Fruit fly (Drosophila melanogaster) whole organism, wandering third instar larva: ENCODE measurements around the gene CG6865.
A peak's percentile ranks its signal among the peaks of the same experiment; 100 is the strongest.

Experiments used
- Abd-B ChIP-seq: fragments of >200 bp; optimal IDR thresholded peaks from 2 replicates; lab custom pipeline; 2017; ENCODE audit warnings: missing biosample characterization, missing genetic modification characterization
- CG32264 ChIP-seq: fragments of 200-800 bp; sonication (Bioruptor generic); optimal IDR thresholded peaks from 2 replicates; lab custom pipeline; 2016; ENCODE audit warnings: missing biosample characterization, missing genetic modification characterization
- CG9705 ChIP-seq: fragments of 200-800 bp; sonication (Bioruptor generic); optimal IDR thresholded peaks from 2 replicates; lab custom pipeline; 2018; ENCODE audit warnings: missing biosample characterization, mild to moderate bottlenecking, missing genetic modification characterization
- CrebA ChIP-seq: fragments of 200-800 bp; sonication (Bioruptor generic); optimal IDR thresholded peaks from 2 replicates; lab custom pipeline; 2016; ENCODE audit warnings: missing biosample characterization, mild to moderate bottlenecking, missing genetic modification characterization, borderline replicate concordance
- Dfd ChIP-seq: fragments of >200 bp; optimal IDR thresholded peaks from 2 replicates; lab custom pipeline; 2017; ENCODE audit warnings: missing biosample characterization, missing genetic modification characterization
- Dif ChIP-seq: fragments of 200-275, 200-300 bp; sonication (Bioruptor generic); optimal IDR thresholded peaks from 2 replicates; lab custom pipeline; 2018; ENCODE audit warnings: missing biosample characterization, missing genetic modification characterization; ENCODE audit not compliant: partially characterized antibody
- GATAd ChIP-seq: sonication (Bioruptor generic); optimal IDR thresholded peaks from 2 replicates; lab custom pipeline; 2016; ENCODE audit warnings: missing biosample characterization, missing genetic modification characterization
- HLH106 ChIP-seq: fragments of 200-800 bp; optimal IDR thresholded peaks from 3 replicates; lab custom pipeline; 2019; ENCODE audit warnings: missing biosample characterization, mild to moderate bottlenecking, missing genetic modification characterization, moderate library complexity
- Hnf4 ChIP-seq: fragments of 200-800 bp; sonication (Bioruptor generic); optimal IDR thresholded peaks from 2 replicates; lab custom pipeline; 2016; ENCODE audit warnings: missing biosample characterization, mild to moderate bottlenecking, missing genetic modification characterization
- Hr78 ChIP-seq: fragments of >200 bp; optimal IDR thresholded peaks from 2 replicates; lab custom pipeline; 2017; ENCODE audit warnings: missing biosample characterization, missing genetic modification characterization
- Hr83 ChIP-seq: fragments of 200-300 bp; sonication (Bioruptor generic); optimal IDR thresholded peaks from 2 replicates; lab custom pipeline; 2016; ENCODE audit warnings: missing biosample characterization, mild to moderate bottlenecking, missing genetic modification characterization, moderate library complexity; ENCODE audit not compliant: poor library complexity, severe bottlenecking
- Jra ChIP-seq: sonication (Bioruptor generic); optimal IDR thresholded peaks from 2 replicates; lab custom pipeline; 2016; ENCODE audit warnings: missing biosample characterization, missing genetic modification characterization
- Mio ChIP-seq: sonication (Bioruptor generic); optimal IDR thresholded peaks from 2 replicates; lab custom pipeline; 2016; ENCODE audit warnings: missing biosample characterization, missing genetic modification characterization
- Myc ChIP-seq: fragments of >200 bp; optimal IDR thresholded peaks from 2 replicates; lab custom pipeline; 2017
- N ChIP-seq: fragments of >200 bp; optimal IDR thresholded peaks from 2 replicates; lab custom pipeline; 2018; ENCODE audit warnings: missing biosample characterization, missing external identifiers, missing genetic modification characterization
- OdsH ChIP-seq: fragments of 200-800 bp; sonication (Bioruptor generic); optimal IDR thresholded peaks from 2 replicates; lab custom pipeline; 2016; ENCODE audit warnings: missing biosample characterization, mild to moderate bottlenecking, missing genetic modification characterization
- Rel ChIP-seq, 2 experiments: fragments of 200-800 bp; sonication (Bioruptor generic) in 1 of 2; optimal IDR thresholded peaks; 2 replicates in 1 of 2; 3 replicates in 1 of 2; lab custom pipeline; 2016 to 2019; ENCODE audit warnings: mild to moderate bottlenecking in 2 of 2, missing biosample characterization in 2 of 2, missing genetic modification characterization in 2 of 2, moderate library complexity in 1 of 2
- Sp1 ChIP-seq: fragments of 200-800 bp; sonication (Bioruptor generic); optimal IDR thresholded peaks from 3 replicates; lab custom pipeline; 2019; ENCODE audit warnings: missing biosample characterization, mild to moderate bottlenecking, missing genetic modification characterization, moderate library complexity
- Vsx2 ChIP-seq: fragments of 200-300, 225-300 bp; sonication (Bioruptor generic); optimal IDR thresholded peaks from 2 replicates; lab custom pipeline; 2018; ENCODE audit warnings: missing biosample characterization, missing genetic modification characterization; ENCODE audit not compliant: partially characterized antibody
- br ChIP-seq: fragments of 200-800 bp; sonication (Bioruptor generic); optimal IDR thresholded peaks from 2 replicates; lab custom pipeline; 2016; ENCODE audit warnings: missing biosample characterization, missing genetic modification characterization
- brk ChIP-seq: fragments of 200-800 bp; sonication (Bioruptor generic); optimal IDR thresholded peaks from 2 replicates; lab custom pipeline; 2016; ENCODE audit warnings: missing biosample characterization, mild to moderate bottlenecking, missing genetic modification characterization
- dl ChIP-seq, 2 experiments: fragments of 175-275, 200-275 bp in 1 of 2; fragments of 200-275 bp in 1 of 2; sonication (Bioruptor generic); optimal IDR thresholded peaks; lab custom pipeline; 2018; ENCODE audit warnings: mild to moderate bottlenecking in 2 of 2, missing biosample characterization in 2 of 2, missing genetic modification characterization in 2 of 2, moderate library complexity in 2 of 2; ENCODE audit not compliant: partially characterized antibody in 2 of 2, insufficient read depth in 1 of 2
- dmrt93B ChIP-seq: fragments of 200-800 bp; sonication (Bioruptor generic); optimal IDR thresholded peaks from 2 replicates; lab custom pipeline; 2018; ENCODE audit warnings: missing biosample characterization, mild to moderate bottlenecking, missing genetic modification characterization
- dsf ChIP-seq: sonication (Bioruptor generic); optimal IDR thresholded peaks from 2 replicates; lab custom pipeline; 2016; ENCODE audit warnings: missing biosample characterization, missing genetic modification characterization, borderline replicate concordance
- ey ChIP-seq: fragments of 200-800 bp; sonication (Bioruptor generic); optimal IDR thresholded peaks from 2 replicates; lab custom pipeline; 2016; ENCODE audit warnings: missing biosample characterization, missing genetic modification characterization
- foxo ChIP-seq, 2 experiments: fragments of 200-800 bp; sonication (Bioruptor generic); optimal IDR thresholded peaks; 2 replicates in 1 of 2; 3 replicates in 1 of 2; lab custom pipeline; 2016 to 2017; ENCODE audit warnings: missing biosample characterization in 2 of 2, missing genetic modification characterization in 2 of 2
- fru ChIP-seq: fragments of 200-800 bp; sonication (Bioruptor generic); optimal IDR thresholded peaks from 3 replicates; lab custom pipeline; 2016; ENCODE audit warnings: missing biosample characterization, mild to moderate bottlenecking, missing genetic modification characterization
- h ChIP-seq: fragments of 200-800 bp; sonication (Bioruptor generic); optimal IDR thresholded peaks from 3 replicates; lab custom pipeline; 2016; ENCODE audit warnings: missing biosample characterization, mild to moderate bottlenecking, missing genetic modification characterization
- jim ChIP-seq: fragments of 175-275, 200-325 bp; sonication (Bioruptor generic); optimal IDR thresholded peaks from 2 replicates; lab custom pipeline; 2016; ENCODE audit warnings: missing biosample characterization, mild to moderate bottlenecking, missing genetic modification characterization
- lola ChIP-seq: fragments of >200 bp; optimal IDR thresholded peaks from 2 replicates; lab custom pipeline; 2017; ENCODE audit warnings: missing biosample characterization, missing genetic modification characterization
- pan ChIP-seq: fragments of >200 bp; optimal IDR thresholded peaks from 2 replicates; lab custom pipeline; 2017
- psq ChIP-seq: fragments of 200-800 bp; sonication (Bioruptor generic); optimal IDR thresholded peaks from 3 replicates; lab custom pipeline; 2017; ENCODE audit warnings: missing biosample characterization, mild to moderate bottlenecking, missing genetic modification characterization, moderate library complexity
- rgr ChIP-seq: fragments of 200-800 bp; sonication (Bioruptor generic); optimal IDR thresholded peaks from 3 replicates; lab custom pipeline; 2016; ENCODE audit warnings: missing biosample characterization, mild to moderate bottlenecking, missing genetic modification characterization
- sage ChIP-seq: fragments of 200-800 bp; sonication (Bioruptor generic); optimal IDR thresholded peaks from 2 replicates; lab custom pipeline; 2016; ENCODE audit warnings: missing biosample characterization, mild to moderate bottlenecking, missing genetic modification characterization
- sv ChIP-seq: fragments of 200-800 bp; sonication (Bioruptor generic); optimal IDR thresholded peaks from 3 replicates; lab custom pipeline; 2016; ENCODE audit warnings: missing biosample characterization, missing genetic modification characterization
- tai ChIP-seq: sonication (Bioruptor generic); optimal IDR thresholded peaks from 2 replicates; lab custom pipeline; 2016; ENCODE audit warnings: missing biosample characterization, missing genetic modification characterization
- usp ChIP-seq: fragments of >200 bp; optimal IDR thresholded peaks from 2 replicates; lab custom pipeline; 2017; ENCODE audit warnings: missing biosample characterization, missing genetic modification characterization
- woc ChIP-seq: sonication (Bioruptor generic); optimal IDR thresholded peaks from 2 replicates; lab custom pipeline; 2016; ENCODE audit warnings: missing biosample characterization, mild to moderate bottlenecking, missing genetic modification characterization

CG6865 gene

DNA sequence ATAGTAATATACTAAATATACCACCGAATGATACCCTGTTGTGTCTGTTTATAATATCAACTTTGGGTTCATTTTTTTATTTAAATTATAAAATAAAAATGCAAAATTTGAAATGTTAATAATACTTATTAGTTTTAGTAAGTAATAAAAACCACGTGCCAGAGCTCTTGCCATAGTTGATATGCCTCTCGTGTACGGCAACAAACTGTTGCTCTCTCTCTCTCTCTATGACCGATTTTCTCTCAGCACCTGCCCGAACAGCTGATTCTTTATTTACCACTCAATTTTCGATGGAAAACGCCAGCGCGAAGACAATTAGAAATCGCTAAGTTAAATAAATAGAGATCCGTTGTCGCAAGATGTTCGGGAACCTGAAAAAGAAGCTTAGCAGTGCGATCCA lies 4.1 kb downstream of the CG6865 start, which contains the start of gene Dysb:
Gene Dysb (plus strand): TSS at position 251 of the 400 bp plus-strand sequence.
- peak; percentile 78 for TF ChIP-seq HLH106 (tag; lab: Kevin White, UChicago)
- TF ChIP-seq foxo (GFP tag; optimal IDR thresholded peaks at IDR 0.05; lab: Kevin White, UChicago), result peak in 1 of 2 experiments; percentile 84
- TF ChIP-seq dmrt93B (GFP tag; lab: Kevin White, UChicago), result peak; percentile 28
- no peak for TF ChIP-seq jim
- TF ChIP-seq br (GFP tag; lab: Kevin White, UChicago), result peak; percentile 58
- peak; percentile 78 for TF ChIP-seq Sp1
- peak; percentile 79 for TF ChIP-seq brk (GFP tag; lab: Kevin White, UChicago)
- TF ChIP-seq tai, result no peak
- peak; percentile 37 for TF ChIP-seq dsf (GFP tag; lab: Kevin White, UChicago)
- TF ChIP-seq Myc (lab: Kevin White, UChicago), result no peak
- peak; percentile 59 for TF ChIP-seq ey
- peak; percentile 67 for TF ChIP-seq CG9705
- TF ChIP-seq Vsx2 (GFP tag; lab: Kevin White, UChicago), result no peak
- TF ChIP-seq sv (GFP tag; lab: Kevin White, UChicago), result peak; percentile 73
- no peak for TF ChIP-seq usp (GFP tag; lab: Kevin White, UChicago)
- no peak for TF ChIP-seq CrebA (GFP tag; lab: Kevin White, UChicago)
- no peak for TF ChIP-seq N
- TF ChIP-seq rgr (GFP tag; lab: Kevin White, UChicago), result peak; percentile 83
- TF ChIP-seq woc (GFP tag; lab: Kevin White, UChicago), result peak; percentile 73
- TF ChIP-seq h (GFP tag; lab: Kevin White, UChicago), result peak; percentile 72
- peak; percentile 70 for TF ChIP-seq fru
- TF ChIP-seq Hr78 (GFP tag; lab: Kevin White, UChicago), result no peak
- no peak for TF ChIP-seq dl (GFP tag; optimal IDR thresholded peaks at IDR 0.05; lab: Kevin White, UChicago; ENCODE audit: insufficient read depth in 1 of 2, partially characterized antibody in 2 of 2)
- no peak for TF ChIP-seq GATAd (GFP tag; lab: Kevin White, UChicago)
- peak; percentile 82 for TF ChIP-seq Hnf4 (GFP tag; lab: Kevin White, UChicago)
- peak; percentile 84 for TF ChIP-seq Hr83 (GFP tag; lab: Kevin White, UChicago)
- TF ChIP-seq Dfd (GFP tag; lab: Kevin White, UChicago), result no peak
- no peak for TF ChIP-seq Abd-B (GFP tag; lab: Kevin White, UChicago)
- no peak for TF ChIP-seq Mio
- TF ChIP-seq pan, result no peak
- TF ChIP-seq lola (GFP tag; lab: Kevin White, UChicago), result no peak
- TF ChIP-seq Rel (GFP tag; optimal IDR thresholded peaks at IDR 0.05; lab: Kevin White, UChicago), result no peak
- TF ChIP-seq Rel (tag; optimal IDR thresholded peaks at IDR 0.05; lab: Kevin White, UChicago), result peak; percentile 50
- TF ChIP-seq sage (GFP tag; lab: Kevin White, UChicago), result no peak
- peak; percentile 48 for TF ChIP-seq Jra (GFP tag; lab: Kevin White, UChicago)
- peak; percentile 76 for TF ChIP-seq psq (GFP tag; lab: Kevin White, UChicago)
- TF ChIP-seq OdsH, result peak; percentile 78
- peak; percentile 54 for TF ChIP-seq Dif (GFP tag; lab: Kevin White, UChicago)
- TF ChIP-seq CG32264 (GFP tag; lab: Kevin White, UChicago), result no peak

DNA sequence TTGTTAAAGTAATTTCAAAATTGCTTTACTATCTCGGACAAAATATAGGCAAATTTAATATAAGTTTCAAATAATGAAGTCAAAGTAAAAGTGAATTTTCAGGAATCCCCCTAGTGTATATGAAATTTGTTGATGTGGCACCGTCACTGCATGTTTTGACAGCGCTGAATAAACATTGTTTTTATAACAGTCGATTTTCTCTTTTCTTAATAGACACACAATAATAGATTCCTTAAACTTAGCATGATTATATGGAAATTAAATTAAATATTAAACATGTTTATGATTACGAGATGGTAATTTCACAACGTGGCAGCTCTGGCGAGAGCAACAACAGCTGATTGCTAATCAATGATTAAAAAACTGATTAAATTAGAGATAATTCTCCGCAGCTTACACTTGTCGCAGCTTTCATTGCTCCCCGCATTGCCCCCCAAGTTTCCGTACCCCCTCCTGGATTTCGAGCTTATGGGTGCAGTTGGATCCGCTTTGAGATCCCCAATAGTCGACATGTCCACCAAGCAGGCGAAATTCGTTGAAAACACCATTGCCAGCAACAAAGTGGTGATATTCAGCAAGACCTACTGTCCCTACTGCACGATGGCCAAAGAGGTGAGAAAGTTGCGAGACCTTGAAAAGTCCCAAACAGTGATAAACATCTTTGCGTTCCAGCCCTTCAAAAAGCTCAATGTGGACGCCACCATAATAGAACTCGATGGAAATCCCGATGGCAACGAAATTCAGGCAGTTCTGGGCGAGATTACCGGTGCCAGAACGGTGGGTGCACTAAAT lies 5.8 kb downstream of the CG6865 start, which contains the start of gene Grx1:
Gene Grx1 (plus strand): TSS at position 196 of the 792 bp plus-strand sequence.
- TF ChIP-seq h (GFP tag; lab: Kevin White, UChicago) (peak; percentile 60), dmrt93B (GFP tag; lab: Kevin White, UChicago) (no peak), Hr83 (GFP tag; lab: Kevin White, UChicago) (no peak), CrebA (GFP tag; lab: Kevin White, UChicago) (no peak), Mio (no peak), HLH106 (tag; lab: Kevin White, UChicago) (peak; percentile 56), Sp1 (peak; percentile 43), Myc (lab: Kevin White, UChicago) (no peak), Abd-B (GFP tag; lab: Kevin White, UChicago) (no peak), dsf (GFP tag; lab: Kevin White, UChicago) (peak; percentile 39), Vsx2 (GFP tag; lab: Kevin White, UChicago) (no peak), CG9705 (peak; percentile 24), psq (GFP tag; lab: Kevin White, UChicago) (peak; percentile 27), lola (GFP tag; lab: Kevin White, UChicago) (no peak), brk (GFP tag; lab: Kevin White, UChicago) (peak; percentile 79), rgr (GFP tag; lab: Kevin White, UChicago) (peak; percentile 63), Hnf4 (GFP tag; lab: Kevin White, UChicago) (peak; percentile 66), fru (peak; percentile 49), Jra (GFP tag; lab: Kevin White, UChicago) (peak; percentile 63), N (no peak), usp (GFP tag; lab: Kevin White, UChicago) (no peak), Dif (GFP tag; lab: Kevin White, UChicago) (no peak), Dfd (GFP tag; lab: Kevin White, UChicago) (no peak), OdsH (peak; percentile 55), tai (no peak), Rel (GFP tag; optimal IDR thresholded peaks at IDR 0.05; lab: Kevin White, UChicago) (no peak), Rel (tag; optimal IDR thresholded peaks at IDR 0.05; lab: Kevin White, UChicago) (peak; percentile 91), GATAd (GFP tag; lab: Kevin White, UChicago) (peak; percentile 58), jim (no peak), sv (GFP tag; lab: Kevin White, UChicago) (peak; percentile 68), pan (no peak), dl (GFP tag; optimal IDR thresholded peaks at IDR 0.05; lab: Kevin White, UChicago; ENCODE audit: insufficient read depth in 1 of 2, partially characterized antibody in 2 of 2) (no peak), Hr78 (GFP tag; lab: Kevin White, UChicago) (no peak), sage (GFP tag; lab: Kevin White, UChicago) (no peak), foxo (GFP tag; optimal IDR thresholded peaks at IDR 0.05; lab: Kevin White, UChicago) (peak in 1 of 2 experiments; percentile 75), woc (GFP tag; lab: Kevin White, UChicago) (no peak), CG32264 (GFP tag; lab: Kevin White, UChicago) (peak; percentile 35), br (GFP tag; lab: Kevin White, UChicago) (peak; percentile 25), ey (peak; percentile 46)
